Worm (Caenorhabditis elegans): ENCODE data around the gene Y19D10B.6.

DNA sequence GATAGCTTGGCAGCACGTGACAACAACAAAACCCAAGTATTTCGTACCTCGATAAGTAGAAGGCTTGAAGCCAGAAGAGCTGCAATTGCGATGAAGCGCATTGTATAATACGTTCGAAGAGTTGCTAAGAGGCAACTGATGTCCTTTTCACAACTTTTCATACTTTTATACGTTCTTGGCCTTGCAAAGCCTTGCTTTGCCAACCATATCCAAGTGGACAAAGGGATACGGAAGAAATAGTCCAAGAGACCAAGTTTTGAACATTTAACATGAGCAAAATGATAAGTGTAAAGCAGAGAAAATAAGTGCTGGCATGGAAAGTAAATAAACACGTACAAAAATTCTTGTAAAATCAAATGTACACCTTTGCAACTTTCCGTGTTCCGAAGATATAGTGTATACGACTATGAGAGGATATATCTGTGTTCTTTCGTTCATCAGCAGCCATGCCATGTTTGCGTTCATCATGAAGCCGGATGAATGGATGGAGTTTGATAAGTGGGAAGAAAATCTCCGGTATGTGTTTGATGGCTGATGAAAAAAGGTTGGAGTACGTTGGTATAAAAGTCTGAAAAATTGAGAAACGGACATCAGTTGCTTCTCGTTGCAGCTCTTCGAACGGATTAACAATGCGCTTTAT, 46.5 kb downstream of the Y19D10B.6 start, which contains the start of the genes Y5H2A.4 and abu-4:
- TF ChIP-seq che-1 (tag; optimal IDR thresholded peaks at IDR 0.05) (no peak), nhr-11 (tag; optimal IDR thresholded peaks at IDR 0.05) (no peak), pha-4 (tag; optimal IDR thresholded peaks at IDR 0.05) (no peak), lim-6 (tag; optimal IDR thresholded peaks at IDR 0.05) (no peak), fkh-6 (tag; optimal IDR thresholded peaks at IDR 0.05) (no peak), ama-1 (optimal IDR thresholded peaks at IDR 0.05) (no peak), unc-42 (tag; optimal IDR thresholded peaks at IDR 0.05) (no peak)
